Worm (Caenorhabditis elegans): Measurements from ENCODE around the gene dhs-17.

ce11 chrV:6017630-6018029 lies 17.0 kb downstream of the dhs-17 start, which contains the start of the genes rpt-2 and aps-1:
- TF ChIP-seq him-1 (tag; optimal IDR thresholded peaks at IDR 0.05): no peak
- TF ChIP-seq dao-5 (tag; optimal IDR thresholded peaks at IDR 0.05): no peak
- TF ChIP-seq W03F9.2 (tag; optimal IDR thresholded peaks at IDR 0.05): peak; percentile 90

Measured in whole organism, L4/young adult.